Worm (Caenorhabditis elegans) whole organism, L4 larva: Measurements from ENCODE around the gene txt-1.

Source experiments
- D1046.2 ChIP-seq: fragments of 200-800 bp; sonication (Bioruptor generic); IDR thresholded peaks from 2 replicates; pipeline ENCODE4 v1.3.6; 2022; ENCODE audit warnings: missing genetic modification characterization, missing compliant biosample characterization
- F26F4.8 ChIP-seq: fragments of 200-800 bp; sonication (Bioruptor generic); conservative IDR thresholded peaks from 2 replicates; pipeline ENCODE4 v1.3.6; 2022; ENCODE audit warnings: missing genetic modification characterization, missing compliant biosample characterization
- F37D6.2 ChIP-seq: sonication (generic microtip); optimal IDR thresholded peaks from 2 replicates; lab custom pipeline; 2016; ENCODE audit warnings: mild to moderate bottlenecking, missing genetic modification characterization, missing compliant biosample characterization
- F44E2.7 ChIP-seq: fragments of 200-800 bp; sonication (Bioruptor generic); IDR thresholded peaks from 2 replicates; pipeline ENCODE4 v2.1.2; 2022; ENCODE audit warnings: missing genetic modification characterization, missing compliant biosample characterization
- R02D3.7 ChIP-seq: fragments of 150-350 bp; sonication (generic microtip); optimal IDR thresholded peaks from 3 replicates; lab custom pipeline; 2014; ENCODE audit warnings: missing biosample characterization, missing genetic modification characterization
- T20F7.1 ChIP-seq: fragments of 200-800 bp; sonication (Bioruptor generic); optimal IDR thresholded peaks from 2 replicates; lab custom pipeline; 2018; ENCODE audit warnings: mild to moderate bottlenecking, missing genetic modification characterization, missing compliant biosample characterization
- T26A8.4 ChIP-seq: fragments of 200-800 bp; sonication (Bioruptor generic); IDR thresholded peaks from 2 replicates; pipeline ENCODE4 v1.3.6; 2022; ENCODE audit warnings: missing genetic modification characterization, missing compliant biosample characterization
- Y105C5A.15 ChIP-seq: fragments of 200-800 bp; sonication (Bioruptor generic); IDR thresholded peaks from 2 replicates; pipeline ENCODE4 v1.3.6; 2022; ENCODE audit warnings: missing genetic modification characterization, missing compliant biosample characterization
- Y75B8A.6 ChIP-seq: fragments of 200-800 bp; sonication (Bioruptor generic); IDR thresholded peaks from 2 replicates; pipeline ENCODE4 v1.3.6; 2022; ENCODE audit warnings: missing genetic modification reagents, missing genetic modification characterization, missing compliant biosample characterization
- ZK546.5 ChIP-seq, 2 experiments: sonication (generic microtip); optimal IDR thresholded peaks; 2 replicates each; lab custom pipeline; 2017; ENCODE audit warnings: missing biosample characterization in 2 of 2, missing genetic modification characterization in 2 of 2
- aha-1 ChIP-seq: fragments of 150-350 bp; peaks from one replicate; lab custom pipeline; 2014; ENCODE audit warnings: missing biosample characterization, missing genetic modification characterization
- ama-1 ChIP-seq: fragments of 150-350 bp; optimal IDR thresholded peaks from 2 replicates; lab custom pipeline; 2014; ENCODE audit warnings: inconsistent platforms, mixed read lengths
- attf-4 ChIP-seq: sonication (generic microtip); optimal IDR thresholded peaks from 3 replicates; lab custom pipeline; 2017; ENCODE audit warnings: missing biosample characterization, missing genetic modification characterization
- ceh-32 ChIP-seq: sonication (generic microtip); optimal IDR thresholded peaks from 2 replicates; lab custom pipeline; 2016; ENCODE audit warnings: mild to moderate bottlenecking, missing genetic modification characterization, missing compliant biosample characterization; ENCODE audit not compliant: poor library complexity
- ceh-82 ChIP-seq: sonication (generic microtip); optimal IDR thresholded peaks from 2 replicates; lab custom pipeline; 2017; ENCODE audit warnings: missing biosample characterization, missing genetic modification characterization
- ces-1 ChIP-seq: fragments of 150-350 bp; sonication (generic microtip); optimal IDR thresholded peaks from 4 replicates; lab custom pipeline; 2014; ENCODE audit warnings: missing biosample characterization, missing genetic modification reagents, missing genetic modification characterization
- daf-12 ChIP-seq: fragments of 150-350 bp; optimal IDR thresholded peaks from 2 replicates; lab custom pipeline; 2014; ENCODE audit warnings: missing biosample characterization, missing genetic modification reagents, missing genetic modification characterization
- daf-16 ChIP-seq, 3 experiments: sonication (generic microtip); optimal IDR thresholded peaks; 2 replicates each; lab custom pipeline; 2016 to 2017; ENCODE audit warnings: missing genetic modification characterization in 3 of 3, missing genetic modification reagents in 3 of 3, mild to moderate bottlenecking in 2 of 3, missing compliant biosample characterization in 2 of 3, missing biosample characterization in 1 of 3, moderate library complexity in 1 of 3
- daf-8 ChIP-seq: fragments of 200-800 bp; sonication (Bioruptor generic); IDR thresholded peaks from 2 replicates; pipeline ENCODE4 v1.3.6; 2022; ENCODE audit warnings: missing genetic modification characterization, missing compliant biosample characterization
- dmd-8 ChIP-seq: fragments of 200-800 bp; sonication (Bioruptor generic); IDR thresholded peaks from 2 replicates; pipeline ENCODE4 v1.3.6; 2022; ENCODE audit warnings: missing genetic modification characterization, missing compliant biosample characterization
- dmd-9 ChIP-seq: fragments of 200-800 bp; sonication (Bioruptor generic); IDR thresholded peaks from 2 replicates; pipeline ENCODE4 v1.3.6; 2022; ENCODE audit warnings: missing genetic modification reagents, missing genetic modification characterization, missing compliant biosample characterization
- dpl-1 ChIP-seq: fragments of 150-350 bp; optimal IDR thresholded peaks from 2 replicates; lab custom pipeline; 2014; ENCODE audit warnings: missing biosample characterization, missing genetic modification reagents, missing genetic modification characterization
- duxl-1 ChIP-seq: sonication (generic microtip); optimal IDR thresholded peaks from 2 replicates; lab custom pipeline; 2016; ENCODE audit warnings: mild to moderate bottlenecking, missing genetic modification characterization, moderate library complexity, missing compliant biosample characterization; ENCODE audit not compliant: poor library complexity
- egl-27 ChIP-seq: sonication (generic microtip); optimal IDR thresholded peaks from 3 replicates; lab custom pipeline; 2017; ENCODE audit warnings: missing biosample characterization, missing genetic modification reagents, missing genetic modification characterization
- fkh-10 ChIP-seq: fragments of 150-350 bp; optimal IDR thresholded peaks from 2 replicates; lab custom pipeline; 2014; ENCODE audit warnings: missing biosample characterization, missing genetic modification reagents, missing genetic modification characterization
- hmg-1.1 ChIP-seq: fragments of 200-800 bp; sonication (Bioruptor generic); IDR thresholded peaks from 2 replicates; pipeline ENCODE4 v1.3.6; 2022; ENCODE audit warnings: missing genetic modification reagents, missing genetic modification characterization, missing compliant biosample characterization
- lin-13 ChIP-seq: fragments of 150-350 bp; optimal IDR thresholded peaks from 2 replicates; lab custom pipeline; 2014; ENCODE audit warnings: missing biosample characterization, missing genetic modification reagents, missing genetic modification characterization
- lin-15B ChIP-seq: fragments of 150-350 bp; sonication (generic microtip); optimal IDR thresholded peaks from 3 replicates; lab custom pipeline; 2014; ENCODE audit warnings: missing biosample characterization, missing genetic modification characterization
- lin-29 ChIP-seq: fragments of 200-800 bp; sonication (Bioruptor generic); IDR thresholded peaks from 2 replicates; pipeline ENCODE4 v1.3.6; 2022; ENCODE audit warnings: missing genetic modification reagents, missing genetic modification characterization, missing compliant biosample characterization
- madf-5 ChIP-seq, 2 experiments: fragments of 200-800 bp; sonication (Bioruptor generic); IDR thresholded peaks; 2 replicates each; pipeline ENCODE4 v1.3.6; 2022; ENCODE audit warnings: missing compliant biosample characterization in 2 of 2, missing genetic modification characterization in 2 of 2
- madf-9 ChIP-seq: fragments of 200-800 bp; sonication (Bioruptor generic); conservative IDR thresholded peaks from 2 replicates; pipeline ENCODE4 v1.3.6; 2022; ENCODE audit warnings: missing genetic modification reagents, missing genetic modification characterization, missing compliant biosample characterization
- mdl-1 ChIP-seq, 2 experiments: fragments of 150-350 bp in 1 of 2; sonication (generic microtip) in 1 of 2; optimal IDR thresholded peaks; 2 replicates each; lab custom pipeline; 2014 to 2017; ENCODE audit warnings: missing biosample characterization in 2 of 2, missing genetic modification characterization in 2 of 2
- mdt-29 ChIP-seq: fragments of 200-800 bp; sonication (Bioruptor generic); IDR thresholded peaks from 2 replicates; pipeline ENCODE4 v1.3.6; 2022; ENCODE audit warnings: missing genetic modification reagents, missing genetic modification characterization, missing compliant biosample characterization
- mep-1 ChIP-seq: fragments of 150-350 bp; sonication (generic microtip); optimal IDR thresholded peaks from 3 replicates; lab custom pipeline; 2014; ENCODE audit warnings: missing biosample characterization, missing genetic modification characterization
- mxl-2 ChIP-seq: fragments of 200-800 bp; sonication (Bioruptor generic); conservative IDR thresholded peaks from 2 replicates; pipeline ENCODE4 v1.3.6; 2022; ENCODE audit warnings: missing genetic modification reagents, missing genetic modification characterization, missing compliant biosample characterization
- nhr-10 ChIP-seq: fragments of 150-350 bp; optimal IDR thresholded peaks from 2 replicates; lab custom pipeline; 2014; ENCODE audit warnings: missing biosample characterization, missing genetic modification characterization
- nhr-237 ChIP-seq: sonication (generic microtip); optimal IDR thresholded peaks from 2 replicates; lab custom pipeline; 2017; ENCODE audit warnings: missing biosample characterization, missing genetic modification characterization
- nhr-25 ChIP-seq: sonication (generic microtip); optimal IDR thresholded peaks from 2 replicates; lab custom pipeline; 2017; ENCODE audit warnings: missing genetic modification characterization, mild to moderate bottlenecking, missing compliant biosample characterization, antibody characterized with exemption, moderate library complexity, borderline replicate concordance; ENCODE audit not compliant: insufficient read depth
- nhr-28 ChIP-seq: fragments of 150-350 bp; optimal IDR thresholded peaks from 2 replicates; lab custom pipeline; 2014; ENCODE audit warnings: missing biosample characterization, missing genetic modification characterization
- nhr-42 ChIP-seq: fragments of 200-800 bp; sonication (Bioruptor generic); IDR thresholded peaks from 2 replicates; pipeline ENCODE4 v1.3.6; 2022; ENCODE audit warnings: missing genetic modification characterization, missing compliant biosample characterization
- nhr-6 ChIP-seq: fragments of 150-350 bp; optimal IDR thresholded peaks from 2 replicates; lab custom pipeline; 2014; ENCODE audit warnings: missing biosample characterization, missing genetic modification characterization
- nhr-76 ChIP-seq: fragments of 150-350 bp; optimal IDR thresholded peaks from 2 replicates; lab custom pipeline; 2014; ENCODE audit warnings: missing biosample characterization, missing genetic modification characterization
- nhr-77 ChIP-seq: fragments of 150-350 bp; optimal IDR thresholded peaks from 2 replicates; lab custom pipeline; 2014; ENCODE audit warnings: missing biosample characterization, missing genetic modification characterization
- rbr-2 ChIP-seq: sonication (generic microtip); optimal IDR thresholded peaks from 2 replicates; lab custom pipeline; 2016; ENCODE audit warnings: missing genotype, missing genetic modification characterization, missing compliant biosample characterization
- saeg-2 ChIP-seq: fragments of 200-800 bp; sonication (Bioruptor generic); IDR thresholded peaks from 2 replicates; pipeline ENCODE4 v1.3.6; 2022; ENCODE audit warnings: missing genetic modification reagents, missing genetic modification characterization, missing compliant biosample characterization
- sdz-12 ChIP-seq: fragments of 200-800 bp; sonication (Bioruptor generic); optimal IDR thresholded peaks from 2 replicates; lab custom pipeline; 2018; ENCODE audit warnings: mild to moderate bottlenecking, missing genetic modification characterization, missing compliant biosample characterization
- set-16 ChIP-seq: fragments of 200-800 bp; sonication (Bioruptor generic); IDR thresholded peaks from 2 replicates; pipeline ENCODE4 v1.3.6; 2022; ENCODE audit warnings: missing genetic modification reagents, missing genetic modification characterization, missing compliant biosample characterization
- spr-1 ChIP-seq: sonication (generic microtip); optimal IDR thresholded peaks from 2 replicates; lab custom pipeline; 2016; ENCODE audit warnings: mild to moderate bottlenecking, missing genetic modification characterization, missing compliant biosample characterization
- tag-97 ChIP-seq: fragments of 200-800 bp; sonication (Bioruptor generic); IDR thresholded peaks from 2 replicates; pipeline ENCODE4 v1.3.6; 2022; ENCODE audit warnings: missing genetic modification characterization, missing compliant biosample characterization
- unc-130 ChIP-seq: sonication (generic microtip); optimal IDR thresholded peaks from 2 replicates; lab custom pipeline; 2016; ENCODE audit warnings: missing genetic modification reagents, missing genetic modification characterization, missing compliant biosample characterization
- zag-1 ChIP-seq: fragments of 150-350 bp; optimal IDR thresholded peaks from 2 replicates; lab custom pipeline; 2014; ENCODE audit warnings: missing biosample characterization, missing genetic modification characterization
- ztf-11 ChIP-seq: fragments of 150-350 bp; optimal IDR thresholded peaks from 2 replicates; lab custom pipeline; 2014; ENCODE audit warnings: missing biosample characterization, missing genetic modification characterization
- ztf-7 ChIP-seq: fragments of 150-350 bp; optimal IDR thresholded peaks from 2 replicates; lab custom pipeline; 2014; ENCODE audit warnings: missing biosample characterization, missing genetic modification characterization

txt-1 gene

DNA sequence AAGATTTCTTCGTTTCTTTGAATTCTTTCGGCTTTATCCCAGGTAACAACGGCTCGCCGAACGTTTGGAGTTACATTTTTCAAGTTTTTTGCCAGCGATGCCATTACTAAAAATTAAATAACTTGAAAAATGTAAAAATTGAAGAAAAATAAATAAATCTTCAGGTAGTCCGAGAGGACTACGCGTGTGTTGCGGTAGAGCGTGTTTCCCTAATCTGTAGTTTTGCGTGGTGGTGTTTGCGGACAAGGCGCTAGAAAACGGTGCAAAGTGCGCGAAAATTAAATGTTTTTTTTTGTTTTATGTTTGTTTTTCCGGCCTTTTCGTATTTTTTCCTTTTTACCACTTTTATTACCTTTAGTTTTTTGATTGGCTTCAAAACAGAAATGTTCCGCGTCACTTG is 49.9 kb downstream of the txt-1 start, which contains the start of gene mrpl-28:
TSS of gene mrpl-28 (minus strand) at position 106 of the 400 bp plus-strand sequence.
- TF ChIP-seq nhr-77 (tag; lab: Kevin White, UChicago) (peak; percentile 66), duxl-1 (tag; lab: Kevin White, UChicago) (peak; percentile 87), madf-5 (GFP tag; IDR thresholded peaks at IDR 0.05; lab: Robert Waterston, UW) (no peak), dmd-9 (GFP tag; lab: Robert Waterston, UW) (no peak), lin-29 (0 out of 2 replicates have a peak, but pooled peaks have one; percentile 47), ZK546.5 (tag; optimal IDR thresholded peaks at IDR 0.05; lab: Kevin White, UChicago) (no peak), nhr-42 (GFP tag; lab: Robert Waterston, UW) (peak; percentile 53; the same call in 1 of the 2 replicates), madf-9 (GFP tag; lab: Robert Waterston, UW) (0 out of 2 replicates have a peak, but pooled peaks have one; percentile 49), fkh-10 (GFP tag; lab: Kevin White, UChicago) (peak; percentile 78), nhr-76 (tag; lab: Kevin White, UChicago) (no peak), lin-13 (peak; percentile 87), attf-4 (tag; lab: Kevin White, UChicago) (no peak), D1046.2 (no peak), mxl-2 (GFP tag; lab: Robert Waterston, UW) (no peak), rbr-2 (peak; percentile 90), set-16 (GFP tag; lab: Robert Waterston, UW) (no peak), ces-1 (GFP tag; lab: Kevin White, UChicago) (peak; percentile 19), spr-1 (peak; percentile 71), F44E2.7 (GFP tag; lab: Robert Waterston, UW) (no peak), daf-8 (GFP tag; lab: Robert Waterston, UW) (no peak), nhr-25 (peak; percentile 36), nhr-10 (tag; lab: Kevin White, UChicago) (no peak), lin-15B (peak; percentile 87), dpl-1 (GFP tag; lab: Kevin White, UChicago) (peak; percentile 97), aha-1 (no peak), T20F7.1 (GFP tag; lab: Kevin White, UChicago) (peak; percentile 88), nhr-6 (tag; lab: Kevin White, UChicago) (peak; percentile 59), R02D3.7 (no peak), daf-12 (tag; lab: Kevin White, UChicago) (no peak), dmd-8 (GFP tag; lab: Robert Waterston, UW) (no peak), F26F4.8 (GFP tag; lab: Robert Waterston, UW) (no peak), tag-97 (GFP tag; lab: Robert Waterston, UW) (no peak), mdl-1 (tag; optimal IDR thresholded peaks at IDR 0.05; lab: Kevin White, UChicago) (peak in 1 of 2 experiments; percentile 21), ceh-32 (tag; lab: Kevin White, UChicago) (peak; percentile 45), daf-16 (GFP tag; optimal IDR thresholded peaks at IDR 0.05; lab: Kevin White, UChicago) (peak; percentile 19 to 35), daf-16 (tag; optimal IDR thresholded peaks at IDR 0.05; lab: Kevin White, UChicago) (peak; percentile 48), egl-27 (tag; lab: Kevin White, UChicago) (no peak), nhr-237 (tag; lab: Kevin White, UChicago) (no peak), mep-1 (tag; lab: Kevin White, UChicago) (peak; percentile 89), ama-1 (lab: Kevin White, UChicago) (peak; percentile 54), ceh-82 (tag; lab: Kevin White, UChicago) (no peak), zag-1 (tag; lab: Kevin White, UChicago) (no peak), Y75B8A.6 (GFP tag; lab: Robert Waterston, UW) (no peak), ztf-7 (tag; lab: Kevin White, UChicago) (peak; percentile 48), T26A8.4 (peak; percentile 92), saeg-2 (GFP tag; lab: Robert Waterston, UW) (no peak), hmg-1.1 (peak; percentile 71), ztf-11 (no peak), sdz-12 (no peak), mdt-29 (no peak), unc-130 (GFP tag; lab: Kevin White, UChicago) (peak; percentile 33), nhr-28 (tag; lab: Kevin White, UChicago) (peak; percentile 72), F37D6.2 (tag; lab: Kevin White, UChicago) (peak; percentile 74), Y105C5A.15 (GFP tag; lab: Robert Waterston, UW) (no peak)
